Fruit fly (Drosophila melanogaster) whole organism, embryonic: Measurements from ENCODE around the gene CG32459.

Source experiments
- BEAF-32 ChIP-seq: fragments of 200-800 bp; sonication (Bioruptor generic); optimal IDR thresholded peaks from 3 replicates; lab custom pipeline; 2017; ENCODE audit warnings: missing biosample characterization, missing genetic modification characterization, mild to moderate bottlenecking, moderate library complexity, missing genetic modification reagents
- CG10979 ChIP-seq: fragments of 200-800 bp; sonication (Bioruptor generic); optimal IDR thresholded peaks from 2 replicates; lab custom pipeline; 2018; ENCODE audit warnings: missing biosample characterization, mild to moderate bottlenecking, missing genetic modification characterization, moderate library complexity
- CG11247 ChIP-seq: fragments of 200-800 bp; sonication (Bioruptor generic); IDR thresholded peaks from 2 replicates; pipeline ENCODE4 v1.3.6; 2022; ENCODE audit warnings: missing biosample characterization, missing genetic modification characterization
- CG11456 ChIP-seq: fragments of 200-800 bp; sonication (Bioruptor generic); IDR thresholded peaks from 3 replicates; pipeline ENCODE4 v1.3.6; 2022; ENCODE audit warnings: missing biosample characterization, missing genetic modification characterization
- CG12744 ChIP-seq: fragments of 200-800 bp; sonication (Bioruptor generic); optimal IDR thresholded peaks from 2 replicates; lab custom pipeline; 2016; ENCODE audit warnings: missing biosample characterization, missing genetic modification characterization
- CG13424 ChIP-seq: fragments of 200-800 bp; sonication (Bioruptor generic); optimal IDR thresholded peaks from 2 replicates; lab custom pipeline; 2019; ENCODE audit warnings: missing biosample characterization, mild to moderate bottlenecking, missing genetic modification characterization, moderate library complexity
- CG14441 ChIP-seq: fragments of 200-800 bp; sonication (Bioruptor generic); IDR thresholded peaks from 2 replicates; pipeline ENCODE4 v1.3.6; 2022; ENCODE audit warnings: missing biosample characterization, missing genetic modification characterization
- CG14667 ChIP-seq: fragments of 200-800 bp; sonication (Bioruptor generic); IDR thresholded peaks from 2 replicates; pipeline ENCODE4 v1.3.6; 2022; ENCODE audit warnings: missing biosample characterization, missing genetic modification characterization
- CG15601 ChIP-seq: fragments of 200-800 bp; sonication (Bioruptor generic); optimal IDR thresholded peaks from 3 replicates; lab custom pipeline; 2019; ENCODE audit warnings: missing biosample characterization, mild to moderate bottlenecking, missing genetic modification characterization, moderate library complexity
- CG1603 ChIP-seq: fragments of 200-800 bp; sonication (Bioruptor generic); optimal IDR thresholded peaks from 2 replicates; lab custom pipeline; 2019; ENCODE audit warnings: missing biosample characterization, mild to moderate bottlenecking, missing genetic modification characterization, moderate library complexity
- CG1647 ChIP-seq: fragments of 200-800 bp; sonication (Bioruptor generic); optimal IDR thresholded peaks from 3 replicates; lab custom pipeline; 2016; ENCODE audit warnings: missing biosample characterization, missing genetic modification characterization
- CG16813 ChIP-seq: fragments of 200-800 bp; sonication (Bioruptor generic); IDR thresholded peaks from 3 replicates; pipeline ENCODE4 v1.3.6; 2022; ENCODE audit warnings: missing biosample characterization, missing genetic modification characterization; ENCODE audit not compliant: partially characterized antibody
- CG30020 ChIP-seq: fragments of 200-800 bp; optimal IDR thresholded peaks from 2 replicates; lab custom pipeline; 2019; ENCODE audit warnings: missing biosample characterization, mild to moderate bottlenecking, missing genetic modification characterization, moderate library complexity
- CG32532 ChIP-seq: fragments of 200-800 bp; sonication (Bioruptor generic); IDR thresholded peaks from 2 replicates; pipeline ENCODE4 v1.3.6; 2022; ENCODE audit warnings: missing biosample characterization, missing genetic modification characterization
- CG33213 ChIP-seq: fragments of 200-800 bp; sonication (Bioruptor generic); optimal IDR thresholded peaks from 3 replicates; lab custom pipeline; 2016; ENCODE audit warnings: missing biosample characterization, missing genetic modification characterization
- CG3726 ChIP-seq: fragments of 200-800 bp; sonication (Bioruptor generic); IDR thresholded peaks from 3 replicates; pipeline ENCODE4, ENCODE4 v1.3.6; 2022; ENCODE audit warnings: missing biosample characterization, missing genetic modification characterization
- CG4854 ChIP-seq: fragments of 200-800 bp; sonication (Bioruptor generic); optimal IDR thresholded peaks from 2 replicates; lab custom pipeline; 2016; ENCODE audit warnings: missing biosample characterization, missing genetic modification characterization, inconsistent platforms
- CG5180 ChIP-seq: fragments of 200-800 bp; sonication (Bioruptor generic); optimal IDR thresholded peaks from 3 replicates; lab custom pipeline; 2017; ENCODE audit warnings: missing biosample characterization, missing genetic modification characterization, mild to moderate bottlenecking, moderate library complexity, missing genetic modification reagents
- CG5953 ChIP-seq: fragments of 200-800 bp; sonication (Bioruptor generic); IDR thresholded peaks from 2 replicates; pipeline ENCODE4 v1.3.6; 2022; ENCODE audit warnings: missing biosample characterization, missing genetic modification characterization
- CG6765 ChIP-seq: fragments of 200-800 bp; sonication (Bioruptor generic); optimal IDR thresholded peaks from 3 replicates; lab custom pipeline; 2017; ENCODE audit warnings: missing biosample characterization, mild to moderate bottlenecking, missing genetic modification characterization
- CG6854 ChIP-seq: fragments of 200-800 bp; sonication (Bioruptor generic); optimal IDR thresholded peaks from 3 replicates; lab custom pipeline; 2017; ENCODE audit warnings: missing biosample characterization, mild to moderate bottlenecking, missing genetic modification characterization
- CG7786 ChIP-seq: fragments of 200-800 bp; sonication (Bioruptor generic); optimal IDR thresholded peaks from 2 replicates; lab custom pipeline; 2016; ENCODE audit warnings: missing biosample characterization, missing genetic modification characterization
- CG7928 ChIP-seq: fragments of 200-800 bp; sonication (Bioruptor generic); optimal IDR thresholded peaks from 2 replicates; lab custom pipeline; 2017; ENCODE audit warnings: missing biosample characterization, mild to moderate bottlenecking, missing genetic modification characterization
- Dll ChIP-seq: fragments of 200-800 bp; sonication (Bioruptor generic); IDR thresholded peaks from 4 replicates; pipeline ENCODE4 v1.3.6; 2022; ENCODE audit warnings: missing biosample characterization, missing genetic modification characterization; ENCODE audit not compliant: partially characterized antibody
- Doc2 ChIP-seq: fragments of 200-800 bp; sonication (Bioruptor generic); IDR thresholded peaks from 2 replicates; pipeline ENCODE4 v1.3.6; 2022; ENCODE audit warnings: missing biosample characterization, missing genetic modification characterization
- H15 ChIP-seq: fragments of 200-800 bp; sonication (Bioruptor generic); IDR thresholded peaks from 3 replicates; pipeline ENCODE4 v1.3.6; 2022; ENCODE audit warnings: missing biosample characterization, missing genetic modification characterization
- H2.0 ChIP-seq: fragments of 200-800 bp; sonication (Bioruptor generic); IDR thresholded peaks from 2 replicates; pipeline ENCODE4 v1.3.6; 2022; ENCODE audit warnings: missing biosample characterization, missing genetic modification characterization
- HHEX ChIP-seq: fragments of 200-800 bp; sonication (Bioruptor generic); optimal IDR thresholded peaks from 3 replicates; lab custom pipeline; 2017; ENCODE audit warnings: missing biosample characterization, mild to moderate bottlenecking, missing genetic modification characterization, missing genetic modification reagents
- Hr78 ChIP-seq, 2 experiments: fragments of 200-800 bp in 1 of 2; fragments of >200 bp in 1 of 2; sonication (Bioruptor generic) in 1 of 2; optimal IDR thresholded peaks; 2 replicates each; lab custom pipeline; 2017 to 2019; ENCODE audit warnings: missing biosample characterization in 2 of 2, missing genetic modification characterization in 2 of 2, mild to moderate bottlenecking in 1 of 2, moderate library complexity in 1 of 2
- Nf-YA ChIP-seq: fragments of 200-800 bp; sonication (Bioruptor generic); IDR thresholded peaks from 2 replicates; pipeline ENCODE4 v1.3.6; 2022; ENCODE audit warnings: missing biosample characterization, missing genetic modification characterization
- NfI ChIP-seq: fragments of 200-800 bp; sonication (Bioruptor generic); optimal IDR thresholded peaks from 3 replicates; lab custom pipeline; 2018; ENCODE audit warnings: missing biosample characterization, mild to moderate bottlenecking, missing genetic modification characterization, moderate library complexity
- Rx ChIP-seq: fragments of 200-800 bp; sonication (Bioruptor generic); IDR thresholded peaks from 2 replicates; pipeline ENCODE4 v1.3.6; 2022; ENCODE audit warnings: missing biosample characterization, missing genetic modification characterization
- ase ChIP-seq: fragments of 200-800 bp; sonication (Bioruptor generic); IDR thresholded peaks from 3 replicates; pipeline ENCODE4 v1.3.6; 2022; ENCODE audit warnings: missing biosample characterization, missing genetic modification characterization
- bowl ChIP-seq: fragments of 200-800 bp; sonication (Bioruptor generic); IDR thresholded peaks from 2 replicates; pipeline ENCODE4 v1.3.6; 2022; ENCODE audit warnings: missing biosample characterization, missing genetic modification characterization
- chif ChIP-seq, 2 experiments: fragments of 200-800 bp; sonication (Bioruptor generic); optimal IDR thresholded peaks; 3 replicates each; lab custom pipeline; 2016; ENCODE audit warnings: missing biosample characterization in 2 of 2, missing genetic modification characterization in 2 of 2
- chm ChIP-seq: fragments of 200-800 bp; sonication (Bioruptor generic); IDR thresholded peaks from 2 replicates; pipeline ENCODE4 v1.3.6; 2022; ENCODE audit warnings: missing biosample characterization, missing genetic modification characterization
- crol ChIP-seq: fragments of 200-800 bp; sonication (Bioruptor generic); IDR thresholded peaks from 2 replicates; pipeline ENCODE4 v1.3.6; 2022; ENCODE audit warnings: missing biosample characterization, missing genetic modification characterization
- dysf ChIP-seq: fragments of 200-800 bp; sonication (Bioruptor generic); IDR thresholded peaks from 3 replicates; pipeline ENCODE4 v1.3.6; 2022; ENCODE audit warnings: missing biosample characterization, missing genetic modification characterization
- eve ChIP-seq, 2 experiments: fragments of >200 bp; optimal IDR thresholded peaks; 2 replicates each; lab custom pipeline; 2017; ENCODE audit warnings: missing biosample characterization in 2 of 2, missing genetic modification characterization in 2 of 2
- gro ChIP-seq: fragments of 200-800 bp; sonication (Bioruptor generic); optimal IDR thresholded peaks from 2 replicates; lab custom pipeline; 2016; ENCODE audit warnings: missing biosample characterization, missing genetic modification characterization
- hbn ChIP-seq: fragments of 200-800 bp; sonication (Bioruptor generic); IDR thresholded peaks from 2 replicates; pipeline ENCODE4 v1.3.6; 2022; ENCODE audit warnings: missing biosample characterization, missing genetic modification characterization; ENCODE audit not compliant: partially characterized antibody
- insv ChIP-seq, 2 experiments: fragments of 200-800 bp; sonication (Bioruptor generic); optimal IDR thresholded peaks; 3 replicates each; lab custom pipeline; 2016 to 2018; ENCODE audit warnings: missing biosample characterization in 2 of 2, missing genetic modification characterization in 2 of 2
- jumu ChIP-seq: fragments of 200-800 bp; sonication (Bioruptor generic); optimal IDR thresholded peaks from 3 replicates; lab custom pipeline; 2016; ENCODE audit warnings: missing biosample characterization, missing genetic modification characterization
- kah ChIP-seq: fragments of 200-800 bp; sonication (Bioruptor generic); optimal IDR thresholded peaks from 2 replicates; lab custom pipeline; 2018; ENCODE audit warnings: missing biosample characterization, mild to moderate bottlenecking, missing genetic modification characterization
- mam ChIP-seq: fragments of 200-800 bp; sonication (Bioruptor generic); optimal IDR thresholded peaks from 3 replicates; lab custom pipeline; 2016; ENCODE audit warnings: missing biosample characterization, missing genetic modification characterization
- sima ChIP-seq: fragments of 200-800 bp; sonication (Bioruptor generic); optimal IDR thresholded peaks from 2 replicates; lab custom pipeline; 2016; ENCODE audit warnings: missing biosample characterization, missing genetic modification characterization
- stc ChIP-seq: fragments of 200-800 bp; sonication (Bioruptor generic); IDR thresholded peaks from 2 replicates; pipeline ENCODE4 v1.3.6; 2022; ENCODE audit warnings: missing biosample characterization, missing genetic modification characterization
- tgo ChIP-seq: fragments of 200-800 bp; sonication (Bioruptor generic); IDR thresholded peaks from 3 replicates; pipeline ENCODE4 v1.3.6; 2022; ENCODE audit warnings: missing biosample characterization, missing genetic modification characterization
- trh ChIP-seq: fragments of 200-800 bp; sonication (Bioruptor generic); optimal IDR thresholded peaks from 2 replicates; lab custom pipeline; 2016; ENCODE audit warnings: missing biosample characterization, missing genetic modification characterization
- vvl ChIP-seq: fragments of 200-800 bp; sonication (Bioruptor generic); IDR thresholded peaks from 2 replicates; pipeline ENCODE4 v1.3.6; 2022; ENCODE audit warnings: missing biosample characterization, missing genetic modification characterization

CG32459 gene

dm6 chr3L:22878723-22879343 is 23.0 kb upstream of the CG32459 start, which contains the start of the genes Chro and Ssl1 (continued):
- TF ChIP-seq NfI (GFP tag; lab: Kevin White, UChicago) (peak; percentile 100), stc (GFP tag; lab: Robert Waterston, UW) (peak; percentile 100), CG16813 (GFP tag; lab: Robert Waterston, UW) (peak; percentile 44; the same call in 1 of the 3 replicates), CG11456 (GFP tag; lab: Robert Waterston, UW) (peak; percentile 100), CG3726 (GFP tag; lab: Robert Waterston, UW) (peak; percentile 100), ase (peak; percentile 100), Hr78 (GFP tag; optimal IDR thresholded peaks at IDR 0.05; lab: Kevin White, UChicago) (peak in 1 of 2 experiments; percentile 96), bowl (GFP tag; lab: Robert Waterston, UW) (peak; percentile 99), CG30020 (peak; percentile 93), CG7928 (GFP tag; lab: Kevin White, UChicago) (peak; percentile 87), CG15601 (peak; percentile 99), gro (GFP tag; lab: Kevin White, UChicago) (peak; percentile 100), H15 (GFP tag; lab: Robert Waterston, UW) (peak; percentile 100), CG32532 (GFP tag; lab: Robert Waterston, UW) (peak; percentile 100), Doc2 (GFP tag; lab: Robert Waterston, UW) (peak; percentile 99), CG12744 (GFP tag; lab: Kevin White, UChicago) (peak; percentile 100), CG5953 (peak; percentile 100), CG6765 (GFP tag; lab: Kevin White, UChicago) (peak; percentile 99), kah (GFP tag; lab: Kevin White, UChicago) (peak; percentile 98), HHEX (GFP tag; lab: Kevin White, UChicago) (peak; percentile 100), hbn (GFP tag; lab: Robert Waterston, UW) (no peak), CG4854 (peak; percentile 100), chm (GFP tag; lab: Robert Waterston, UW) (peak; percentile 100), sima (GFP tag; lab: Kevin White, UChicago) (peak; percentile 100), CG7786 (GFP tag; lab: Kevin White, UChicago) (peak; percentile 100), CG1647 (GFP tag; lab: Kevin White, UChicago) (peak; percentile 100), CG10979 (tag; lab: Kevin White, UChicago) (peak; percentile 100), Dll (GFP tag; lab: Robert Waterston, UW) (no peak; the same call in 3 of the 4 replicates), insv (GFP tag; optimal IDR thresholded peaks at IDR 0.05; lab: Kevin White, UChicago) (peak; percentile 84 to 89), H2.0 (GFP tag; lab: Robert Waterston, UW) (peak; percentile 100), CG11247 (GFP tag; lab: Robert Waterston, UW) (peak; percentile 100), eve (GFP tag; optimal IDR thresholded peaks at IDR 0.05; lab: Kevin White, UChicago) (peak; percentile 98 to 100), CG13424 (tag; lab: Kevin White, UChicago) (peak; percentile 100), Nf-YA (GFP tag; lab: Robert Waterston, UW) (peak; percentile 100), CG1603 (tag; lab: Kevin White, UChicago) (peak; percentile 99), Rx (GFP tag; lab: Robert Waterston, UW) (peak; percentile 100), trh (GFP tag; lab: Kevin White, UChicago) (peak; percentile 99), BEAF-32 (GFP tag; lab: Kevin White, UChicago) (peak; percentile 51), vvl (peak; percentile 100), chif (GFP tag; optimal IDR thresholded peaks at IDR 0.05; lab: Kevin White, UChicago) (peak; percentile 100), jumu (GFP tag; lab: Kevin White, UChicago) (peak; percentile 100), mam (GFP tag; lab: Kevin White, UChicago) (peak; percentile 100), CG5180 (GFP tag; lab: Kevin White, UChicago) (peak; percentile 94), tgo (GFP tag; lab: Robert Waterston, UW) (peak; percentile 100), dysf (GFP tag; lab: Robert Waterston, UW) (peak; percentile 100), CG14667 (peak; percentile 100), CG14441 (GFP tag; lab: Robert Waterston, UW) (peak; percentile 100), crol (GFP tag; lab: Robert Waterston, UW) (peak; percentile 93), CG33213 (peak; percentile 100), CG6854 (GFP tag; lab: Kevin White, UChicago) (peak; percentile 100)
